Worm (Caenorhabditis elegans) whole organism, young adult: ENCODE results near the gene F28H6.6.

ENCODE experiments used
- B0035.1 ChIP-seq: sonication (generic microtip); optimal IDR thresholded peaks from 2 replicates; lab custom pipeline; 2016; ENCODE audit warnings: missing genetic modification characterization, mild to moderate bottlenecking, missing compliant biosample characterization, missing genotype, missing genetic modification reagents
- B0261.1 ChIP-seq: sonication (generic microtip); optimal IDR thresholded peaks from 2 replicates; lab custom pipeline; 2016; ENCODE audit warnings: mild to moderate bottlenecking, missing genetic modification characterization, moderate library complexity, missing compliant biosample characterization
- C06A6.2 ChIP-seq: fragments of 200-800 bp; sonication (Bioruptor generic); conservative IDR thresholded peaks from 2 replicates; pipeline ENCODE4 v1.3.6; 2022; ENCODE audit warnings: missing genetic modification characterization, missing compliant biosample characterization
- F22D6.2 ChIP-seq: sonication (generic microtip); optimal IDR thresholded peaks from 2 replicates; lab custom pipeline; 2016; ENCODE audit warnings: mild to moderate bottlenecking, missing genetic modification characterization, missing compliant biosample characterization
- F23B12.7 ChIP-seq: sonication (generic microtip); optimal IDR thresholded peaks from 2 replicates; lab custom pipeline; 2017; ENCODE audit warnings: missing genetic modification characterization, mild to moderate bottlenecking, missing compliant biosample characterization, antibody characterized with exemption, moderate library complexity; ENCODE audit not compliant: insufficient read depth
- F33H1.4 ChIP-seq: fragments of 200-800 bp; sonication (Bioruptor generic); IDR thresholded peaks from 2 replicates; pipeline ENCODE4 v1.3.6; 2022; ENCODE audit warnings: missing genetic modification reagents, missing genetic modification characterization, missing compliant biosample characterization
- F49E8.2 ChIP-seq: sonication (generic microtip); optimal IDR thresholded peaks from 3 replicates; lab custom pipeline; 2017; ENCODE audit warnings: missing genetic modification characterization, mild to moderate bottlenecking, missing compliant biosample characterization, antibody characterized with exemption, moderate library complexity; ENCODE audit not compliant: insufficient read depth
- T26A5.8 ChIP-seq: sonication (generic microtip); optimal IDR thresholded peaks from 2 replicates; lab custom pipeline; 2016; ENCODE audit warnings: missing genetic modification characterization, missing compliant biosample characterization
- Y53F4B.3 ChIP-seq: fragments of 200-800 bp; sonication (Bioruptor generic); IDR thresholded peaks from 2 replicates; pipeline ENCODE4 v1.3.6; 2022; ENCODE audit warnings: missing genetic modification reagents, missing genetic modification characterization, missing compliant biosample characterization
- Y56A3A.18 ChIP-seq: fragments of 200-800 bp; sonication (Bioruptor generic); IDR thresholded peaks from 2 replicates; pipeline ENCODE4 v1.3.6; 2022; ENCODE audit warnings: missing genetic modification reagents, missing genetic modification characterization, missing compliant biosample characterization
- ama-1 ChIP-seq, 3 experiments: fragments of 150-350 bp in 1 of 3; sonication (generic microtip) in 2 of 3; optimal IDR thresholded peaks; 2 replicates each; lab custom pipeline; 2014 to 2018; ENCODE audit warnings: missing biosample characterization in 2 of 3, missing genetic modification characterization in 2 of 3, missing genetic modification reagents in 2 of 3
- aptf-3 ChIP-seq: fragments of 200-800 bp; sonication (Bioruptor generic); IDR thresholded peaks from 2 replicates; pipeline ENCODE4 v1.3.6; 2022; ENCODE audit warnings: missing genetic modification characterization, missing compliant biosample characterization
- atf-7 ChIP-seq: sonication (generic microtip); optimal IDR thresholded peaks from 2 replicates; lab custom pipeline; 2017; ENCODE audit warnings: mild to moderate bottlenecking, missing genetic modification characterization, missing compliant biosample characterization
- athp-1 ChIP-seq: sonication (generic microtip); optimal IDR thresholded peaks from 2 replicates; lab custom pipeline; 2017; ENCODE audit warnings: mild to moderate bottlenecking, missing genetic modification characterization, missing compliant biosample characterization
- attf-6 ChIP-seq: fragments of 200-800 bp; sonication (Bioruptor generic); IDR thresholded peaks from 2 replicates; pipeline ENCODE4 v1.3.6; 2022; ENCODE audit warnings: missing genetic modification reagents, missing genetic modification characterization, missing compliant biosample characterization
- bed-2 ChIP-seq: fragments of 200-800 bp; sonication (Bioruptor generic); IDR thresholded peaks from 2 replicates; pipeline ENCODE4 v1.3.6; 2022; ENCODE audit warnings: missing genetic modification reagents, missing genetic modification characterization, missing compliant biosample characterization
- ccch-3 ChIP-seq: fragments of 200-800 bp; sonication (Bioruptor generic); optimal IDR thresholded peaks from 2 replicates; lab custom pipeline; 2018; ENCODE audit warnings: mild to moderate bottlenecking, missing genetic modification characterization, missing compliant biosample characterization
- ceh-40 ChIP-seq: fragments of 200-800 bp; sonication (Bioruptor generic); IDR thresholded peaks from 2 replicates; pipeline ENCODE4 v1.3.6; 2022; ENCODE audit warnings: missing genetic modification characterization, missing compliant biosample characterization
- ceh-79 ChIP-seq: sonication (generic microtip); optimal IDR thresholded peaks from 2 replicates; lab custom pipeline; 2017; ENCODE audit warnings: mild to moderate bottlenecking, missing genetic modification characterization, missing compliant biosample characterization
- dox-1 ChIP-seq: fragments of 200-800 bp; sonication (Bioruptor generic); IDR thresholded peaks from 2 replicates; pipeline ENCODE4 v1.3.6; 2022; ENCODE audit warnings: missing genetic modification reagents, missing genetic modification characterization, missing compliant biosample characterization
- egl-18 ChIP-seq: fragments of 200-800 bp; sonication (Bioruptor generic); IDR thresholded peaks from 2 replicates; pipeline ENCODE4 v1.3.6; 2022; ENCODE audit warnings: missing genetic modification reagents, missing genetic modification characterization, missing compliant biosample characterization
- egl-44 ChIP-seq: fragments of 200-800 bp; sonication (Bioruptor generic); IDR thresholded peaks from 2 replicates; pipeline ENCODE4 v1.3.6; 2022; ENCODE audit warnings: missing genetic modification reagents, missing genetic modification characterization, missing compliant biosample characterization
- ekl-4 ChIP-seq: fragments of 200-800 bp; sonication (Bioruptor generic); IDR thresholded peaks from 2 replicates; pipeline ENCODE4 v1.3.6; 2022; ENCODE audit warnings: missing genetic modification reagents, missing genetic modification characterization, missing compliant biosample characterization
- ets-4 ChIP-seq: fragments of 200-800 bp; sonication (Bioruptor generic); optimal IDR thresholded peaks from 2 replicates; lab custom pipeline; 2018; ENCODE audit warnings: mild to moderate bottlenecking, missing genetic modification characterization, missing compliant biosample characterization
- hmg-1.2 ChIP-seq: fragments of 200-800 bp; sonication (Bioruptor generic); IDR thresholded peaks from 2 replicates; pipeline ENCODE4 v1.3.6; 2022; ENCODE audit warnings: missing genetic modification reagents, missing genetic modification characterization, missing compliant biosample characterization
- lag-1 ChIP-seq: fragments of 200-800 bp; sonication (Bioruptor generic); IDR thresholded peaks from 2 replicates; pipeline ENCODE4 v1.3.6; 2022; ENCODE audit warnings: missing genetic modification reagents, missing genetic modification characterization, missing compliant biosample characterization
- let-607 ChIP-seq, 2 experiments: fragments of 200-800 bp in 1 of 2; sonication (Bioruptor generic) in 1 of 2; sonication (generic microtip) in 1 of 2; optimal IDR thresholded peaks; 2 replicates each; lab custom pipeline; 2016 to 2018; ENCODE audit warnings: mild to moderate bottlenecking in 2 of 2, missing compliant biosample characterization in 2 of 2, missing genetic modification characterization in 2 of 2, moderate library complexity in 2 of 2, missing genotype in 1 of 2
- lir-1 ChIP-seq: fragments of 200-800 bp; sonication (Bioruptor generic); conservative IDR thresholded peaks from 2 replicates; pipeline ENCODE4 v1.3.6; 2022; ENCODE audit warnings: missing genetic modification reagents, missing genetic modification characterization, missing compliant biosample characterization
- lsl-1 ChIP-seq: fragments of 200-800 bp; sonication (Bioruptor generic); optimal IDR thresholded peaks from 2 replicates; lab custom pipeline; 2018; ENCODE audit warnings: mild to moderate bottlenecking, missing genetic modification characterization, moderate library complexity, missing compliant biosample characterization
- madf-3 ChIP-seq: fragments of 200-800 bp; sonication (Bioruptor generic); IDR thresholded peaks from 2 replicates; pipeline ENCODE4 v1.3.6; 2022; ENCODE audit warnings: missing genetic modification reagents, missing genetic modification characterization, missing compliant biosample characterization
- madf-6 ChIP-seq: fragments of 200-800 bp; sonication (Bioruptor generic); IDR thresholded peaks from 2 replicates; pipeline ENCODE4 v1.3.6; 2022; ENCODE audit warnings: missing genetic modification reagents, missing genetic modification characterization, missing compliant biosample characterization
- nhr-179 ChIP-seq: sonication (generic microtip); optimal IDR thresholded peaks from 2 replicates; lab custom pipeline; 2016; ENCODE audit warnings: mild to moderate bottlenecking, missing genetic modification characterization, missing compliant biosample characterization
- nhr-80 ChIP-seq: sonication (generic microtip); optimal IDR thresholded peaks from 2 replicates; lab custom pipeline; 2016; ENCODE audit warnings: missing genetic modification characterization, missing compliant biosample characterization
- nhr-90 ChIP-seq: sonication (generic microtip); optimal IDR thresholded peaks from 2 replicates; lab custom pipeline; 2016; ENCODE audit warnings: missing genotype, mild to moderate bottlenecking, missing genetic modification characterization, missing compliant biosample characterization
- rec-8 ChIP-seq, 2 experiments: sonication (generic microtip); optimal IDR thresholded peaks; 2 replicates each; lab custom pipeline; 2016; ENCODE audit warnings: mild to moderate bottlenecking in 2 of 2, missing genetic modification characterization in 2 of 2, missing genetic modification reagents in 2 of 2, missing genotype in 2 of 2, missing biosample characterization in 1 of 2, missing compliant biosample characterization in 1 of 2, moderate library complexity in 1 of 2
- snpc-1.1 ChIP-seq: sonication (generic microtip); optimal IDR thresholded peaks from 2 replicates; lab custom pipeline; 2017; ENCODE audit warnings: missing genetic modification characterization, mild to moderate bottlenecking, missing compliant biosample characterization, antibody characterized with exemption, moderate library complexity, missing genotype, missing genetic modification reagents; ENCODE audit not compliant: insufficient read depth
- snpc-4 ChIP-seq, 5 experiments: fragments of 150-350 bp in 1 of 5; sonication (generic microtip) in 4 of 5; optimal IDR thresholded peaks; 2 replicates each; lab custom pipeline; 2014 to 2018; ENCODE audit warnings: missing genetic modification characterization in 5 of 5, missing biosample characterization in 3 of 5, antibody characterized with exemption in 2 of 5, mild to moderate bottlenecking in 2 of 5, missing compliant biosample characterization in 2 of 5, missing genotype in 2 of 5, moderate library complexity in 2 of 5, missing genetic modification reagents in 1 of 5
- sptf-2 ChIP-seq: fragments of 200-800 bp; sonication (Bioruptor generic); optimal IDR thresholded peaks from 2 replicates; lab custom pipeline; 2018; ENCODE audit warnings: mild to moderate bottlenecking, missing genetic modification characterization, missing compliant biosample characterization
- unc-62 ChIP-seq: fragments of 150-350 bp; optimal IDR thresholded peaks from 2 replicates; lab custom pipeline; 2014; ENCODE audit warnings: missing biosample characterization, missing genetic modification reagents, missing genetic modification characterization
- xnd-1 ChIP-seq: sonication (generic microtip); optimal IDR thresholded peaks from 2 replicates; lab custom pipeline; 2016; ENCODE audit warnings: missing genotype, missing genetic modification reagents, missing genetic modification characterization, missing compliant biosample characterization
- ztf-18 ChIP-seq: sonication (generic microtip); optimal IDR thresholded peaks from 2 replicates; lab custom pipeline; 2016; ENCODE audit warnings: missing genotype, mild to moderate bottlenecking, missing genetic modification characterization, missing compliant biosample characterization
- ztf-22 ChIP-seq: fragments of 200-800 bp; sonication (Bioruptor generic); optimal IDR thresholded peaks from 2 replicates; lab custom pipeline; 2018; ENCODE audit warnings: mild to moderate bottlenecking, missing genetic modification characterization, moderate library complexity, missing compliant biosample characterization
- ztf-25 ChIP-seq: fragments of 200-800 bp; sonication (Bioruptor generic); IDR thresholded peaks from 2 replicates; pipeline ENCODE4 v1.3.6; 2022; ENCODE audit warnings: missing genetic modification reagents, missing genetic modification characterization, missing compliant biosample characterization
- ztf-26 ChIP-seq: sonication (generic microtip); optimal IDR thresholded peaks from 2 replicates; lab custom pipeline; 2017; ENCODE audit warnings: missing genetic modification characterization, missing compliant biosample characterization
- ztf-28 ChIP-seq: fragments of 200-800 bp; sonication (Bioruptor generic); IDR thresholded peaks from 2 replicates; pipeline ENCODE4 v1.3.6; 2022; ENCODE audit warnings: missing genetic modification reagents, missing genetic modification characterization, missing compliant biosample characterization

Gene F28H6.6

DNA sequence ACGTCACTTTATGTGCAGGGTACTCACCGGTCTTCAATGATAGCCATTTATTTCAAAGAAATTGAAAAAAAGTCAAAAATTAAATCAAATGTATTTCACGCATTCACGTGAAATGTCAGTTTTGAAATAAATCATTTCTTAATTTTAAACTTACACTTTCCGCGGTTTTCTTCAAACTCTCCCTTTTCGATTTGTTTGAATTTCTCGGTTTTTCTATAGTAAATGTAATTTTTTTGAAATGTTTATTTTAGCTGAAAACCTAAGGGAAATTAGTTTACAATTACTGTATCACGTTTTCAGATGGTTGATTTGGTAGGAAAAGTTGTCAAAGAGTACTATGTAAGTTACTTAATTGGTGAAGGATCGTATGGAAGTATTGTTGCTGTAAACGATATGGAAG lies 17.4 kb downstream of the F28H6.6 start, which contains the start of gene F16B12.7:
Gene F16B12.7 (plus strand): TSS at position 301 of the 400 bp plus-strand sequence.
- TF ChIP-seq lag-1 (GFP tag; lab: Robert Waterston, UW) (no peak), rec-8 (tag; optimal IDR thresholded peaks at IDR 0.05; lab: Kevin White, UChicago) (no peak), F23B12.7 (tag; lab: Kevin White, UChicago) (no peak), nhr-90 (no peak), lsl-1 (no peak)

DNA sequence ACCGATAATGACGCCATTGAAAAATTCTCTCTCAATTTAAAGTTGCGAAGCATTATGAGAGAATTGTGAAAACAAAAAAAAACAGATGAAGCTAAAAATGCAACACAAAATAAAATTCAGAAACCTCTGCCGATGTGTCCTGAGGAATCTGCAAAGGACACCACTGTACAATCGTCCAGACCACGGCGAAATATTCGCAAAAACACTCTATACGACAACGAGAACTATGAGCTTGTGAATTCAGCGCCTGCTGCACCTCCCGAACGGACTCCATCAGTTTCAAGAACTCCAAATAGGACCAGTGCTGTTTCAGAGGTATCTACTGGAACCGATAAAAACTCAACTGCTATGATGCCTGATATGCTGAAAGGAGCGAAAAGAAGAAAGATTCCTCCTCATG lies 23.2 kb downstream of the F28H6.6 start:
- no peak for TF ChIP-seq sptf-2 (GFP tag; lab: Kevin White, UChicago)
- TF ChIP-seq F22D6.2 = no peak
- TF ChIP-seq attf-6 (GFP tag; lab: Robert Waterston, UW) = no peak
- no peak for TF ChIP-seq lir-1 (GFP tag; lab: Robert Waterston, UW)
- no peak for TF ChIP-seq bed-2
- no peak for TF ChIP-seq atf-7 (tag; lab: Kevin White, UChicago)
- TF ChIP-seq Y53F4B.3 (GFP tag; lab: Robert Waterston, UW) = no peak
- TF ChIP-seq xnd-1 (tag; lab: Kevin White, UChicago) = no peak
- no peak for TF ChIP-seq Y56A3A.18
- TF ChIP-seq nhr-179 (tag; lab: Kevin White, UChicago) = no peak
- TF ChIP-seq T26A5.8 (tag; lab: Kevin White, UChicago) = no peak
- no peak for TF ChIP-seq ccch-3 (GFP tag; lab: Kevin White, UChicago)
- TF ChIP-seq B0035.1 (tag; lab: Kevin White, UChicago) = no peak
- TF ChIP-seq madf-3 (GFP tag; lab: Robert Waterston, UW) = no peak
- no peak for TF ChIP-seq snpc-1.1 (tag; lab: Kevin White, UChicago)
- no peak for TF ChIP-seq egl-18 (GFP tag; lab: Robert Waterston, UW)

DNA sequence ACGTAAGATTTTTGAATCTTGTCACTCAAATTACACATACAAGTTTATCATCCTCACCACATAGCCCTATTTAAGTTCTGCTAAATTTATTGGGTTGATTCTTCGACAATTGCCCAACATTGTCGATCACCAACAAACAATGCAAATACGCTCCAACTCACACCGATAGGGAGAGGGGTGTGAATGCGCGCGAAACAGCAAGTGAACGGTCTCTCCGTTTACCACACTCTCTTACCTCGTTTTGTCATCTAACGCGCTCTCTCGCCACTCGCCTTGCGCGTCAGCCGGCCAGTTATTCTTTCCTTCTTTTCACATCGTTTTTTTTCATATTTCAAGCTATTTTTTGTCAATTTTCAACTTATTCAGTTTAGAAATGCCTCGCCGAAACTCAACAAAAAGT lies 23.7 kb downstream of the F28H6.6 start, which contains the start of gene F16B12.6:
Gene F16B12.6 (plus strand): TSS at position 331 of the 400 bp plus-strand sequence.
- TF ChIP-seq F49E8.2 (tag; lab: Kevin White, UChicago) (no peak), ztf-22 (GFP tag; lab: Kevin White, UChicago) (no peak), ztf-28 (GFP tag; lab: Robert Waterston, UW) (no peak), ztf-26 (tag; lab: Kevin White, UChicago) (peak; percentile 16), madf-6 (GFP tag; lab: Robert Waterston, UW) (peak; percentile 43; the same call in 1 of the 2 replicates), unc-62 (GFP tag; lab: Kevin White, UChicago) (no peak), athp-1 (no peak), hmg-1.2 (GFP tag; lab: Robert Waterston, UW) (peak; percentile 91), rec-8 (tag; optimal IDR thresholded peaks at IDR 0.05; lab: Kevin White, UChicago) (no peak), snpc-4 (GFP tag; optimal IDR thresholded peaks at IDR 0.05; lab: Kevin White, UChicago) (no peak), snpc-4 (tag; optimal IDR thresholded peaks at IDR 0.05; lab: Kevin White, UChicago) (peak in 3 of 4 experiments; percentile 16 to 49 (median 17)), ets-4 (GFP tag; lab: Kevin White, UChicago) (no peak), egl-44 (GFP tag; lab: Robert Waterston, UW) (no peak), B0261.1 (tag; lab: Kevin White, UChicago) (no peak), let-607 (tag; optimal IDR thresholded peaks at IDR 0.05; lab: Kevin White, UChicago) (peak in 1 of 2 experiments; percentile 5), nhr-80 (peak; percentile 60), ceh-79 (no peak), ekl-4 (GFP tag; lab: Robert Waterston, UW) (no peak), ceh-40 (GFP tag; lab: Robert Waterston, UW) (no peak), dox-1 (GFP tag; lab: Robert Waterston, UW) (peak; percentile 75), ama-1 (optimal IDR thresholded peaks at IDR 0.05; lab: Kevin White, UChicago) (no peak), ama-1 (GFP tag; optimal IDR thresholded peaks at IDR 0.05; lab: Kevin White, UChicago) (no peak), ztf-18 (tag; lab: Kevin White, UChicago) (peak; percentile 37), aptf-3 (GFP tag; lab: Robert Waterston, UW) (no peak), ztf-25 (GFP tag; lab: Robert Waterston, UW) (no peak), lir-1 (GFP tag; lab: Robert Waterston, UW) (no peak), F33H1.4 (GFP tag; lab: Robert Waterston, UW) (no peak), C06A6.2 (no peak)
